Fruit fly (Drosophila melanogaster) whole organism, embryonic: ENCODE data around the gene CG6163.

Experiments
- ATbp ChIP-seq: fragments of 200-800 bp; sonication (Bioruptor generic); optimal IDR thresholded peaks from 2 replicates; lab custom pipeline; 2017; ENCODE audit warnings: missing biosample characterization, mild to moderate bottlenecking, missing genetic modification characterization, missing genetic modification reagents
- Atf3 ChIP-seq: fragments of 200-800 bp; sonication (Bioruptor generic); optimal IDR thresholded peaks from 3 replicates; lab custom pipeline; 2016; ENCODE audit warnings: missing biosample characterization, missing genetic modification characterization
- BtbVII ChIP-seq: fragments of 200-800 bp; sonication (Bioruptor generic); optimal IDR thresholded peaks from 3 replicates; lab custom pipeline; 2017; ENCODE audit warnings: missing biosample characterization, mild to moderate bottlenecking, missing genetic modification characterization
- CG12744 ChIP-seq: fragments of 200-800 bp; sonication (Bioruptor generic); optimal IDR thresholded peaks from 2 replicates; lab custom pipeline; 2016; ENCODE audit warnings: missing biosample characterization, missing genetic modification characterization
- CG13296 ChIP-seq: fragments of 200-800 bp; sonication (Bioruptor generic); optimal IDR thresholded peaks from 3 replicates; lab custom pipeline; 2018; ENCODE audit warnings: missing biosample characterization, mild to moderate bottlenecking, missing genetic modification characterization
- CG14014 ChIP-seq: fragments of 200-800 bp; sonication (Bioruptor generic); IDR thresholded peaks from 2 replicates; pipeline ENCODE4 v1.3.6; 2022; ENCODE audit warnings: missing biosample characterization, missing genetic modification characterization
- CG15269 ChIP-seq: fragments of 200-800 bp; sonication (Bioruptor generic); optimal IDR thresholded peaks from 2 replicates; lab custom pipeline; 2018; ENCODE audit warnings: missing biosample characterization, mild to moderate bottlenecking, missing genetic modification characterization, moderate library complexity
- CG15601 ChIP-seq: fragments of 200-800 bp; sonication (Bioruptor generic); optimal IDR thresholded peaks from 3 replicates; lab custom pipeline; 2019; ENCODE audit warnings: missing biosample characterization, mild to moderate bottlenecking, missing genetic modification characterization, moderate library complexity
- CG17612 ChIP-seq: fragments of 200-800 bp; sonication (Bioruptor generic); IDR thresholded peaks from 2 replicates; pipeline ENCODE4 v1.3.6; 2022; ENCODE audit warnings: missing biosample characterization, missing genetic modification characterization
- CG17802 ChIP-seq: fragments of 200-800 bp; sonication (Bioruptor generic); optimal IDR thresholded peaks from 2 replicates; lab custom pipeline; 2018; ENCODE audit warnings: missing biosample characterization, mild to moderate bottlenecking, missing genetic modification characterization, moderate library complexity
- CG17829 ChIP-seq: fragments of 200-800 bp; optimal IDR thresholded peaks from 2 replicates; lab custom pipeline; 2019; ENCODE audit warnings: missing biosample characterization, mild to moderate bottlenecking, missing genetic modification characterization, moderate library complexity
- CG18599 ChIP-seq: fragments of 200-800 bp; sonication (Bioruptor generic); optimal IDR thresholded peaks from 3 replicates; lab custom pipeline; 2017; ENCODE audit warnings: missing biosample characterization, missing genetic modification characterization, mild to moderate bottlenecking, moderate library complexity, missing genetic modification reagents
- CG30403 ChIP-seq: fragments of 200-800 bp; sonication (Bioruptor generic); optimal IDR thresholded peaks from 3 replicates; lab custom pipeline; 2016; ENCODE audit warnings: missing biosample characterization, missing genetic modification characterization
- CG3065 ChIP-seq: fragments of 200-800 bp; sonication (Bioruptor generic); optimal IDR thresholded peaks from 2 replicates; lab custom pipeline; 2016; ENCODE audit warnings: missing biosample characterization, missing genetic modification characterization
- CG33557 ChIP-seq: fragments of 200-800 bp; sonication (Bioruptor generic); optimal IDR thresholded peaks from 2 replicates; lab custom pipeline; 2019; ENCODE audit warnings: missing biosample characterization, mild to moderate bottlenecking, missing genetic modification characterization, moderate library complexity
- CG3726 ChIP-seq: fragments of 200-800 bp; sonication (Bioruptor generic); IDR thresholded peaks from 3 replicates; pipeline ENCODE4, ENCODE4 v1.3.6; 2022; ENCODE audit warnings: missing biosample characterization, missing genetic modification characterization
- CG6854 ChIP-seq: fragments of 200-800 bp; sonication (Bioruptor generic); optimal IDR thresholded peaks from 3 replicates; lab custom pipeline; 2017; ENCODE audit warnings: missing biosample characterization, mild to moderate bottlenecking, missing genetic modification characterization
- D ChIP-seq, 2 experiments: fragments of 200-800 bp in 1 of 2; fragments of >200 bp in 1 of 2; sonication (Bioruptor generic) in 1 of 2; optimal IDR thresholded peaks; 2 replicates in 1 of 2; 3 replicates in 1 of 2; lab custom pipeline; 2017; ENCODE audit warnings: mild to moderate bottlenecking in 1 of 2, missing biosample characterization in 1 of 2, missing genetic modification characterization in 1 of 2, missing genetic modification reagents in 1 of 2
- Dbx ChIP-seq: fragments of 200-800 bp; sonication (Bioruptor generic); IDR thresholded peaks from 3 replicates; pipeline ENCODE4 v1.3.6; 2022; ENCODE audit warnings: missing biosample characterization, missing genetic modification characterization
- Doc3 ChIP-seq: fragments of 200-800 bp; sonication (Bioruptor generic); IDR thresholded peaks from 3 replicates; pipeline ENCODE4 v1.3.6; 2022; ENCODE audit warnings: missing biosample characterization, missing genetic modification characterization; ENCODE audit not compliant: partially characterized antibody
- HLH3B ChIP-seq: fragments of 200-800 bp; sonication (Bioruptor generic); IDR thresholded peaks from 2 replicates; pipeline ENCODE4 v1.3.6; 2022; ENCODE audit warnings: missing biosample characterization, missing genetic modification characterization
- HLH4C ChIP-seq: fragments of 200-800 bp; sonication (Bioruptor generic); IDR thresholded peaks from 3 replicates; pipeline ENCODE4 v1.3.6; 2022; ENCODE audit warnings: missing biosample characterization, missing genetic modification characterization; ENCODE audit not compliant: partially characterized antibody
- Meics ChIP-seq: fragments of 200-800 bp; sonication (Bioruptor generic); optimal IDR thresholded peaks from 2 replicates; lab custom pipeline; 2017; ENCODE audit warnings: missing biosample characterization, mild to moderate bottlenecking, missing genetic modification characterization
- Spps ChIP-seq: fragments of 200-800 bp; sonication (Bioruptor generic); optimal IDR thresholded peaks from 2 replicates; lab custom pipeline; 2018; ENCODE audit warnings: missing biosample characterization, mild to moderate bottlenecking, missing genetic modification characterization
- TFAM ChIP-seq: fragments of 200-800 bp; sonication (Bioruptor generic); optimal IDR thresholded peaks from 2 replicates; lab custom pipeline; 2017; ENCODE audit warnings: missing biosample characterization, missing genetic modification characterization, inconsistent platforms
- Xbp1 ChIP-seq: fragments of 200-800 bp; sonication (Bioruptor generic); optimal IDR thresholded peaks from 3 replicates; lab custom pipeline; 2016; ENCODE audit warnings: missing biosample characterization, mild to moderate bottlenecking, missing genetic modification characterization
- bsh ChIP-seq, 2 experiments: fragments of 200-800 bp; sonication (Bioruptor generic); optimal IDR thresholded peaks; 2 replicates each; lab custom pipeline; 2017 to 2018; ENCODE audit warnings: mild to moderate bottlenecking in 2 of 2, missing biosample characterization in 2 of 2, missing genetic modification characterization in 2 of 2, moderate library complexity in 1 of 2
- btn ChIP-seq: fragments of 200-800 bp; sonication (Bioruptor generic); optimal IDR thresholded peaks from 2 replicates; lab custom pipeline; 2016; ENCODE audit warnings: missing biosample characterization, missing genetic modification characterization
- chif ChIP-seq, 2 experiments: fragments of 200-800 bp; sonication (Bioruptor generic); optimal IDR thresholded peaks; 3 replicates each; lab custom pipeline; 2016; ENCODE audit warnings: missing biosample characterization in 2 of 2, missing genetic modification characterization in 2 of 2
- croc ChIP-seq: fragments of 200-800 bp; sonication (Bioruptor generic); conservative IDR thresholded peaks from 3 replicates; pipeline ENCODE4 v1.3.6; 2022; ENCODE audit warnings: missing biosample characterization, missing genetic modification characterization
- danr ChIP-seq: fragments of 200-800 bp; sonication (Bioruptor generic); IDR thresholded peaks from 2 replicates; pipeline ENCODE4 v1.3.6; 2022; ENCODE audit warnings: missing biosample characterization, missing genetic modification characterization
- dati ChIP-seq: fragments of 200-800 bp; sonication (Bioruptor generic); IDR thresholded peaks from 2 replicates; pipeline ENCODE4 v1.3.6; 2022; ENCODE audit warnings: missing biosample characterization, missing genetic modification characterization
- dmrt11E ChIP-seq: fragments of 200-800 bp; sonication (Bioruptor generic); optimal IDR thresholded peaks from 3 replicates; lab custom pipeline; 2018; ENCODE audit warnings: missing biosample characterization, mild to moderate bottlenecking, missing genetic modification characterization, moderate library complexity
- gem ChIP-seq: fragments of 200-800 bp; sonication (Bioruptor generic); optimal IDR thresholded peaks from 2 replicates; lab custom pipeline; 2019; ENCODE audit warnings: missing biosample characterization, mild to moderate bottlenecking, missing genetic modification characterization, moderate library complexity
- kni ChIP-seq: fragments of 200-800 bp; sonication (Bioruptor generic); optimal IDR thresholded peaks from 3 replicates; lab custom pipeline; 2017; ENCODE audit warnings: mild to moderate bottlenecking, missing biosample characterization, missing genetic modification reagents, missing genetic modification characterization
- knrl ChIP-seq: fragments of 200-800 bp; sonication (Bioruptor generic); IDR thresholded peaks from 3 replicates; pipeline ENCODE4 v1.3.6; 2022; ENCODE audit warnings: missing biosample characterization, missing genetic modification characterization; ENCODE audit not compliant: partially characterized antibody
- lbe ChIP-seq: fragments of 200-800 bp; sonication (Bioruptor generic); optimal IDR thresholded peaks from 2 replicates; lab custom pipeline; 2016; ENCODE audit warnings: missing biosample characterization, mild to moderate bottlenecking, missing genetic modification characterization
- mirr ChIP-seq: fragments of 200-800 bp; sonication (Bioruptor generic); optimal IDR thresholded peaks from 3 replicates; lab custom pipeline; 2018; ENCODE audit warnings: missing biosample characterization, mild to moderate bottlenecking, missing genetic modification characterization
- pita ChIP-seq: fragments of 200-800 bp; sonication (Bioruptor generic); optimal IDR thresholded peaks from 2 replicates; lab custom pipeline; 2017; ENCODE audit warnings: missing biosample characterization, mild to moderate bottlenecking, missing genetic modification characterization
- sd ChIP-seq: fragments of 200-800 bp; sonication (Bioruptor generic); optimal IDR thresholded peaks from 3 replicates; lab custom pipeline; 2018; ENCODE audit warnings: missing biosample characterization, mild to moderate bottlenecking, missing genetic modification characterization, moderate library complexity
- slou ChIP-seq: fragments of 200-800 bp; sonication (Bioruptor generic); optimal IDR thresholded peaks from 3 replicates; lab custom pipeline; 2016; ENCODE audit warnings: missing biosample characterization, missing genetic modification characterization
- so ChIP-seq: fragments of 200-800 bp; sonication (Bioruptor generic); IDR thresholded peaks from 3 replicates; pipeline ENCODE4 v1.3.6; 2022; ENCODE audit warnings: missing biosample characterization, missing genetic modification characterization
- ssp ChIP-seq: fragments of 200-800 bp; sonication (Bioruptor generic); IDR thresholded peaks from 2 replicates; pipeline ENCODE4 v1.3.6; 2022; ENCODE audit warnings: missing biosample characterization, missing genetic modification characterization
- stc ChIP-seq: fragments of 200-800 bp; sonication (Bioruptor generic); IDR thresholded peaks from 2 replicates; pipeline ENCODE4 v1.3.6; 2022; ENCODE audit warnings: missing biosample characterization, missing genetic modification characterization
- tgo ChIP-seq: fragments of 200-800 bp; sonication (Bioruptor generic); IDR thresholded peaks from 3 replicates; pipeline ENCODE4 v1.3.6; 2022; ENCODE audit warnings: missing biosample characterization, missing genetic modification characterization
- zen2 ChIP-seq: fragments of 200-800 bp; sonication (Bioruptor generic); IDR thresholded peaks from 3 replicates; pipeline ENCODE4 v1.3.6; 2022; ENCODE audit warnings: missing biosample characterization, missing genetic modification characterization; ENCODE audit not compliant: partially characterized antibody
- zf30C ChIP-seq: fragments of 200-800 bp; sonication (Bioruptor generic); optimal IDR thresholded peaks from 3 replicates; lab custom pipeline; 2018; ENCODE audit warnings: missing biosample characterization, mild to moderate bottlenecking, missing genetic modification characterization

CG6163 gene

dm6 chr3L:11355429-11356327 is 9.0 kb downstream of the CG6163 start:
- TF ChIP-seq slou (no peak), gem (tag; lab: Kevin White, UChicago) (peak; percentile 0), Xbp1 (GFP tag; lab: Kevin White, UChicago) (no peak), sd (no peak), kni (GFP tag; lab: Kevin White, UChicago) (peak; percentile 86), ATbp (GFP tag; lab: Kevin White, UChicago) (peak; percentile 24), zen2 (GFP tag; lab: Robert Waterston, UW) (no peak), btn (GFP tag; lab: Kevin White, UChicago) (no peak), pita (GFP tag; lab: Kevin White, UChicago) (no peak), CG15601 (tag; lab: Kevin White, UChicago) (peak; percentile 38), CG17829 (tag; lab: Kevin White, UChicago) (no peak), so (GFP tag; lab: Robert Waterston, UW) (0 out of 3 replicates have a peak, but pooled peaks have one; percentile 12), lbe (GFP tag; lab: Kevin White, UChicago) (no peak), Doc3 (GFP tag; lab: Robert Waterston, UW) (no peak), tgo (GFP tag; lab: Robert Waterston, UW) (no peak), CG6854 (GFP tag; lab: Kevin White, UChicago) (no peak), dati (GFP tag; lab: Robert Waterston, UW) (no peak), CG13296 (no peak), ssp (GFP tag; lab: Robert Waterston, UW) (no peak), Spps (tag; lab: Kevin White, UChicago) (no peak), chif (GFP tag; optimal IDR thresholded peaks at IDR 0.05; lab: Kevin White, UChicago) (no peak), HLH3B (peak; percentile 33; the same call in 1 of the 2 replicates), mirr (GFP tag; lab: Kevin White, UChicago) (no peak), CG17802 (tag; lab: Kevin White, UChicago) (no peak), CG18599 (peak; percentile 41), stc (GFP tag; lab: Robert Waterston, UW) (no peak), croc (GFP tag; lab: Robert Waterston, UW) (no peak), Meics (GFP tag; lab: Kevin White, UChicago) (no peak), CG30403 (GFP tag; lab: Kevin White, UChicago) (no peak), CG15269 (tag; lab: Kevin White, UChicago) (peak; percentile 11), TFAM (GFP tag; lab: Kevin White, UChicago) (no peak), Dbx (GFP tag; lab: Robert Waterston, UW) (0 out of 3 replicates have a peak, but pooled peaks have one; percentile 36), CG14014 (GFP tag; lab: Robert Waterston, UW) (peak; percentile 13; the same call in 1 of the 2 replicates), BtbVII (GFP tag; lab: Kevin White, UChicago) (peak; percentile 3), CG33557 (peak; percentile 53), CG3065 (no peak), CG3726 (GFP tag; lab: Robert Waterston, UW) (0 out of 3 replicates have a peak, but pooled peaks have one; percentile 47), knrl (GFP tag; lab: Robert Waterston, UW) (no peak), zf30C (GFP tag; lab: Kevin White, UChicago) (no peak), Atf3 (GFP tag; lab: Kevin White, UChicago) (no peak), danr (GFP tag; lab: Robert Waterston, UW) (no peak), HLH4C (GFP tag; lab: Robert Waterston, UW) (no peak), dmrt11E (tag; lab: Kevin White, UChicago) (peak; percentile 38), bsh (GFP tag; optimal IDR thresholded peaks at IDR 0.05; lab: Kevin White, UChicago) (peak in 1 of 2 experiments; percentile 37), D (optimal IDR thresholded peaks at IDR 0.05; lab: Kevin White, UChicago) (no peak), D (GFP tag; optimal IDR thresholded peaks at IDR 0.05; lab: Kevin White, UChicago) (peak; percentile 0), CG17612 (GFP tag; lab: Robert Waterston, UW) (no peak), CG12744 (GFP tag; lab: Kevin White, UChicago) (no peak)
